Fruit fly (Drosophila melanogaster): ENCODE results near the gene GckIII.

Gene GckIII

dm6 chr3R:17072526-17073114 is 12.7 kb upstream of the GckIII start, which contains the start of the genes Ns1 and mRpS11 (continued):
- TF ChIP-seq knrl (GFP tag; IDR thresholded peaks at IDR 0.05; ENCODE audit: partially characterized antibody), result peak; percentile 30; the same call in 1 of the 3 replicates
- TF ChIP-seq HLH4C (GFP tag; IDR thresholded peaks at IDR 0.05; ENCODE audit: partially characterized antibody), result no peak
- peak; percentile 22 for TF ChIP-seq CG1233 (GFP tag; optimal IDR thresholded peaks at IDR 0.05)
- no peak for TF ChIP-seq ems (GFP tag; optimal IDR thresholded peaks at IDR 0.05)
- no peak for TF ChIP-seq chinmo (GFP tag; IDR thresholded peaks at IDR 0.05; ENCODE audit: partially characterized antibody)
- TF ChIP-seq MBD-R2 (GFP tag; IDR thresholded peaks at IDR 0.05), result peak; percentile 92
- no peak for TF ChIP-seq CG17612 (GFP tag; IDR thresholded peaks at IDR 0.05)
- TF ChIP-seq Ets97D (GFP tag; optimal IDR thresholded peaks at IDR 0.05), result peak; percentile 88
- TF ChIP-seq Mad (GFP tag; optimal IDR thresholded peaks at IDR 0.05), result peak; percentile 13
- peak; percentile 87; the same call in 2 of the 3 replicates for TF ChIP-seq CG34422 (GFP tag; IDR thresholded peaks at IDR 0.05)
- peak; percentile 36; the same call in 1 of the 2 replicates for TF ChIP-seq amos (GFP tag; IDR thresholded peaks at IDR 0.05; ENCODE audit: partially characterized antibody)
- no peak for TF ChIP-seq Neu2 (GFP tag; optimal IDR thresholded peaks at IDR 0.05; ENCODE audit: borderline replicate concordance)
- peak; percentile 65 for TF ChIP-seq Rfx (GFP tag; IDR thresholded peaks at IDR 0.05)
- no peak for TF ChIP-seq CG7372 (GFP tag; IDR thresholded peaks at IDR 0.05)
- TF ChIP-seq CG9609 (GFP tag; optimal IDR thresholded peaks at IDR 0.05), result no peak
- TF ChIP-seq jigr1 (GFP tag; IDR thresholded peaks at IDR 0.05), result no peak
- peak; percentile 29 for TF ChIP-seq CG2712 (tag; optimal IDR thresholded peaks at IDR 0.05)
- no peak for TF ChIP-seq CG4360 (GFP tag; IDR thresholded peaks at IDR 0.05)
- 0 out of 2 replicates have a peak, but pooled peaks have one; percentile 17 for TF ChIP-seq sna (GFP tag; IDR thresholded peaks at IDR 0.05; ENCODE audit: partially characterized antibody)
- TF ChIP-seq sima (GFP tag; optimal IDR thresholded peaks at IDR 0.05), result no peak
- no peak for TF ChIP-seq hb (GFP tag; IDR thresholded peaks at IDR 0.05; ENCODE audit: partially characterized antibody)
- 0 out of 2 replicates have a peak, but pooled peaks have one; percentile 15 for TF ChIP-seq seq (GFP tag; IDR thresholded peaks at IDR 0.05)
- no peak for TF ChIP-seq fd102C (GFP tag; optimal IDR thresholded peaks at IDR 0.05)
- TF ChIP-seq fd3F (GFP tag; optimal IDR thresholded peaks at IDR 0.05), result no peak
- no peak for TF ChIP-seq fd64A (GFP tag; optimal IDR thresholded peaks at IDR 0.05)
- no peak for TF ChIP-seq cas (GFP tag; IDR thresholded peaks at IDR 0.05)
- peak; percentile 58 for TF ChIP-seq NfI (GFP tag; optimal IDR thresholded peaks at IDR 0.05)
- no peak for TF ChIP-seq Nf-YB (GFP tag; optimal IDR thresholded peaks at IDR 0.05)
- TF ChIP-seq CG10366 (GFP tag; IDR thresholded peaks at IDR 0.05), result no peak
- TF ChIP-seq prd (optimal IDR thresholded peaks at IDR 0.05), result no peak
- peak; percentile 43; the same call in 1 of the 3 replicates for TF ChIP-seq prd (GFP tag; IDR thresholded peaks at IDR 0.05)
- TF ChIP-seq Lhr (GFP tag; optimal IDR thresholded peaks at IDR 0.05), result no peak
- TF ChIP-seq D (optimal IDR thresholded peaks at IDR 0.05), result no peak
- no peak for TF ChIP-seq D (GFP tag; optimal IDR thresholded peaks at IDR 0.05)
- TF ChIP-seq crp (GFP tag; optimal IDR thresholded peaks at IDR 0.05), result peak in 1 of 2 experiments; percentile 40
- peak; percentile 23 for TF ChIP-seq CG12299 (tag; optimal IDR thresholded peaks at IDR 0.05)
- TF ChIP-seq CG9215 (GFP tag; IDR thresholded peaks at IDR 0.05), result no peak
- TF ChIP-seq cg (GFP tag; optimal IDR thresholded peaks at IDR 0.05), result no peak
- no peak for TF ChIP-seq CG43689 (GFP tag; IDR thresholded peaks at IDR 0.05)
- TF ChIP-seq CG6683 (GFP tag; optimal IDR thresholded peaks at IDR 0.05), result peak; percentile 1
- TF ChIP-seq BtbVII (GFP tag; optimal IDR thresholded peaks at IDR 0.05), result no peak
- no peak for TF ChIP-seq tgo (GFP tag; IDR thresholded peaks at IDR 0.05)
- TF ChIP-seq CG17802 (tag; optimal IDR thresholded peaks at IDR 0.05), result peak; percentile 10
- TF ChIP-seq Med (GFP tag), result peak; percentile 94
- TF ChIP-seq h (optimal IDR thresholded peaks at IDR 0.05), result no peak
- no peak for TF ChIP-seq Oli (tag; optimal IDR thresholded peaks at IDR 0.05)
- no peak for TF ChIP-seq CkIIα-i1 (GFP tag; IDR thresholded peaks at IDR 0.05)
- TF ChIP-seq CG12236 (GFP tag; optimal IDR thresholded peaks at IDR 0.05), result no peak
- TF ChIP-seq zfh2 (GFP tag; optimal IDR thresholded peaks at IDR 0.05), result peak; percentile 52
- TF ChIP-seq Fer1 (GFP tag; optimal IDR thresholded peaks at IDR 0.05), result peak; percentile 40
- no peak for TF ChIP-seq CG6272 (GFP tag; IDR thresholded peaks at IDR 0.05)
